Fruit fly (Drosophila melanogaster) whole organism, embryonic: Measurements from ENCODE around the gene CG6878.

ENCODE experiments used
- Aef1 ChIP-seq: fragments of 200-800 bp; sonication (Bioruptor generic); IDR thresholded peaks from 3 replicates; pipeline ENCODE4 v1.3.6; 2022; ENCODE audit warnings: missing biosample characterization, missing genetic modification characterization
- Asciz ChIP-seq: fragments of 200-800 bp; sonication (Bioruptor generic); optimal IDR thresholded peaks from 2 replicates; lab custom pipeline; 2017; ENCODE audit warnings: missing biosample characterization, mild to moderate bottlenecking, missing genetic modification characterization, missing genetic modification reagents
- B-H2 ChIP-seq: fragments of 200-800 bp; sonication (Bioruptor generic); optimal IDR thresholded peaks from 2 replicates; lab custom pipeline; 2018; ENCODE audit warnings: missing biosample characterization, mild to moderate bottlenecking, missing genetic modification characterization
- CG10267 ChIP-seq: fragments of 200-800 bp; sonication (Bioruptor generic); optimal IDR thresholded peaks from 2 replicates; lab custom pipeline; 2018; ENCODE audit warnings: missing biosample characterization, mild to moderate bottlenecking, missing genetic modification characterization, moderate library complexity
- CG11085 ChIP-seq: fragments of 200-800 bp; sonication (Bioruptor generic); IDR thresholded peaks from 2 replicates; pipeline ENCODE4 v1.3.6; 2022; ENCODE audit warnings: missing biosample characterization, missing genetic modification characterization
- CG12744 ChIP-seq: fragments of 200-800 bp; sonication (Bioruptor generic); optimal IDR thresholded peaks from 2 replicates; lab custom pipeline; 2016; ENCODE audit warnings: missing biosample characterization, missing genetic modification characterization
- CG13775 ChIP-seq: fragments of 200-800 bp; sonication (Bioruptor generic); optimal IDR thresholded peaks from 3 replicates; lab custom pipeline; 2017; ENCODE audit warnings: missing biosample characterization, mild to moderate bottlenecking, missing genetic modification characterization
- CG15479 ChIP-seq: fragments of 200-800 bp; sonication (Bioruptor generic); optimal IDR thresholded peaks from 3 replicates; lab custom pipeline; 2019; ENCODE audit warnings: missing biosample characterization, mild to moderate bottlenecking, missing genetic modification characterization, moderate library complexity
- CG15601 ChIP-seq: fragments of 200-800 bp; sonication (Bioruptor generic); optimal IDR thresholded peaks from 3 replicates; lab custom pipeline; 2019; ENCODE audit warnings: missing biosample characterization, mild to moderate bottlenecking, missing genetic modification characterization, moderate library complexity
- CG17359 ChIP-seq: fragments of 200-800 bp; sonication (Bioruptor generic); optimal IDR thresholded peaks from 3 replicates; lab custom pipeline; 2018; ENCODE audit warnings: missing biosample characterization, mild to moderate bottlenecking, missing genetic modification characterization, moderate library complexity
- CG18619 ChIP-seq: fragments of 200-800 bp; sonication (Bioruptor generic); optimal IDR thresholded peaks from 3 replicates; lab custom pipeline; 2017; ENCODE audit warnings: missing biosample characterization, mild to moderate bottlenecking, missing genetic modification characterization
- CG4404 ChIP-seq: fragments of 200-800 bp; sonication (Bioruptor generic); IDR thresholded peaks from 2 replicates; pipeline ENCODE4 v1.3.6; 2022; ENCODE audit warnings: missing biosample characterization, missing genetic modification characterization
- CG5180 ChIP-seq: fragments of 200-800 bp; sonication (Bioruptor generic); optimal IDR thresholded peaks from 3 replicates; lab custom pipeline; 2017; ENCODE audit warnings: missing biosample characterization, missing genetic modification characterization, mild to moderate bottlenecking, moderate library complexity, missing genetic modification reagents
- CG6791 ChIP-seq: fragments of 200-800 bp; sonication (Bioruptor generic); IDR thresholded peaks from 3 replicates; pipeline ENCODE4 v1.3.6; 2022; ENCODE audit warnings: missing biosample characterization, missing genetic modification characterization; ENCODE audit not compliant: partially characterized antibody
- CG7963 ChIP-seq: fragments of 200-800 bp; sonication (Bioruptor generic); IDR thresholded peaks from 3 replicates; pipeline ENCODE4 v1.3.6; 2022; ENCODE audit warnings: missing biosample characterization, missing genetic modification characterization; ENCODE audit not compliant: partially characterized antibody
- CG8388 ChIP-seq: fragments of 200-800 bp; sonication (Bioruptor generic); optimal IDR thresholded peaks from 2 replicates; lab custom pipeline; 2019; ENCODE audit warnings: missing biosample characterization, mild to moderate bottlenecking, missing genetic modification characterization, moderate library complexity
- CG9727 ChIP-seq: fragments of 200-800 bp; sonication (Bioruptor generic); optimal IDR thresholded peaks from 3 replicates; lab custom pipeline; 2017; ENCODE audit warnings: missing biosample characterization, mild to moderate bottlenecking, missing genetic modification characterization
- Camta ChIP-seq: fragments of 200-800 bp; sonication (Bioruptor generic); optimal IDR thresholded peaks from 2 replicates; lab custom pipeline; 2016; ENCODE audit warnings: missing biosample characterization, missing genetic modification characterization
- D19B ChIP-seq: fragments of 200-800 bp; sonication (Bioruptor generic); optimal IDR thresholded peaks from 2 replicates; lab custom pipeline; 2017; ENCODE audit warnings: missing biosample characterization, mild to moderate bottlenecking, missing genetic modification characterization
- Dip2 ChIP-seq: fragments of 200-800 bp; sonication (Bioruptor generic); IDR thresholded peaks from 2 replicates; pipeline ENCODE4 v1.3.6; 2022; ENCODE audit warnings: missing biosample characterization, missing genetic modification characterization
- Drgx ChIP-seq: fragments of 200-800 bp; sonication (Bioruptor generic); IDR thresholded peaks from 2 replicates; pipeline ENCODE4 v1.3.6; 2022; ENCODE audit warnings: missing biosample characterization, missing genetic modification characterization
- E2f1 ChIP-seq: fragments of 200-800 bp; sonication (Bioruptor generic); IDR thresholded peaks from 2 replicates; pipeline ENCODE4 v1.3.6; 2022; ENCODE audit warnings: missing biosample characterization, missing genetic modification characterization
- HHEX ChIP-seq: fragments of 200-800 bp; sonication (Bioruptor generic); optimal IDR thresholded peaks from 3 replicates; lab custom pipeline; 2017; ENCODE audit warnings: missing biosample characterization, mild to moderate bottlenecking, missing genetic modification characterization, missing genetic modification reagents
- Lpt ChIP-seq: fragments of >200 bp; optimal IDR thresholded peaks from 2 replicates; lab custom pipeline; 2018; ENCODE audit warnings: missing biosample characterization, missing genetic modification characterization
- Sin3A ChIP-seq: fragments of >200 bp; optimal IDR thresholded peaks from 2 replicates; lab custom pipeline; 2018
- Sry-β ChIP-seq: fragments of 200-800 bp; sonication (Bioruptor generic); optimal IDR thresholded peaks from 2 replicates; lab custom pipeline; 2018; ENCODE audit warnings: missing biosample characterization, mild to moderate bottlenecking, missing genetic modification characterization, moderate library complexity
- Xrp1 ChIP-seq: fragments of 200-800 bp; sonication (Bioruptor generic); IDR thresholded peaks from 2 replicates; pipeline ENCODE4 v1.3.6; 2022; ENCODE audit warnings: missing biosample characterization, missing genetic modification characterization
- ab ChIP-seq: fragments of 200-800 bp; sonication (Bioruptor generic); optimal IDR thresholded peaks from 2 replicates; lab custom pipeline; 2016; ENCODE audit warnings: missing biosample characterization, missing genetic modification characterization
- bsh ChIP-seq, 2 experiments: fragments of 200-800 bp; sonication (Bioruptor generic); optimal IDR thresholded peaks; 2 replicates each; lab custom pipeline; 2017 to 2018; ENCODE audit warnings: mild to moderate bottlenecking in 2 of 2, missing biosample characterization in 2 of 2, missing genetic modification characterization in 2 of 2, moderate library complexity in 1 of 2
- dm ChIP-seq: fragments of 200-800 bp; sonication (Bioruptor generic); optimal IDR thresholded peaks from 3 replicates; lab custom pipeline; 2016; ENCODE audit warnings: missing biosample characterization, missing genetic modification characterization
- gce ChIP-seq: fragments of 200-800 bp; sonication (Bioruptor generic); IDR thresholded peaks from 3 replicates; pipeline ENCODE4 v1.3.6; 2022; ENCODE audit warnings: missing biosample characterization, missing genetic modification characterization
- gfzf ChIP-seq: fragments of 200-800 bp; sonication (Bioruptor generic); optimal IDR thresholded peaks from 2 replicates; lab custom pipeline; 2016; ENCODE audit warnings: missing biosample characterization, mild to moderate bottlenecking, missing genetic modification characterization, moderate library complexity
- grn ChIP-seq: fragments of 200-800 bp; sonication (Bioruptor generic); optimal IDR thresholded peaks from 3 replicates; lab custom pipeline; 2017; ENCODE audit warnings: missing biosample characterization, missing genetic modification characterization
- gt ChIP-seq: fragments of 200-800 bp; sonication (Bioruptor generic); IDR thresholded peaks from 2 replicates; pipeline ENCODE4 v1.3.6; 2022; ENCODE audit warnings: missing biosample characterization, missing genetic modification characterization
- hbn ChIP-seq: fragments of 200-800 bp; sonication (Bioruptor generic); IDR thresholded peaks from 2 replicates; pipeline ENCODE4 v1.3.6; 2022; ENCODE audit warnings: missing biosample characterization, missing genetic modification characterization; ENCODE audit not compliant: partially characterized antibody
- jigr1 ChIP-seq: fragments of 200-800 bp; sonication (Bioruptor generic); IDR thresholded peaks from 3 replicates; pipeline ENCODE4 v1.3.6; 2022; ENCODE audit warnings: missing biosample characterization, missing genetic modification characterization
- nau ChIP-seq: fragments of 200-800 bp; sonication (Bioruptor generic); optimal IDR thresholded peaks from 3 replicates; lab custom pipeline; 2017; ENCODE audit warnings: missing biosample characterization, mild to moderate bottlenecking, missing genetic modification characterization, missing genetic modification reagents
- nmo ChIP-seq: fragments of 200-800 bp; sonication (Bioruptor generic); optimal IDR thresholded peaks from 2 replicates; lab custom pipeline; 2018; ENCODE audit warnings: missing biosample characterization, mild to moderate bottlenecking, missing genetic modification characterization, moderate library complexity
- peb ChIP-seq: fragments of 200-800 bp; sonication (Bioruptor generic); IDR thresholded peaks from 2 replicates; pipeline ENCODE4 v1.3.6; 2022; ENCODE audit warnings: missing biosample characterization, missing genetic modification characterization
- pnt ChIP-seq: fragments of 200-800 bp; sonication (Bioruptor generic); optimal IDR thresholded peaks from 3 replicates; lab custom pipeline; 2016; ENCODE audit warnings: missing biosample characterization, missing genetic modification characterization
- prd ChIP-seq, 3 experiments: fragments of >200 bp in 2 of 3; fragments of 200-800 bp in 1 of 3; sonication (Bioruptor generic) in 1 of 3; optimal IDR thresholded peaks in 2 of 3; IDR thresholded peaks in 1 of 3; 2 replicates in 2 of 3; 3 replicates in 1 of 3; pipeline versions ENCODE4 v1.3.6 to Lab custom; 2017 to 2022; ENCODE audit warnings: missing biosample characterization in 1 of 3, missing genetic modification characterization in 1 of 3
- repo ChIP-seq: fragments of 200-800 bp; sonication (Bioruptor generic); optimal IDR thresholded peaks from 2 replicates; lab custom pipeline; 2016; ENCODE audit warnings: missing biosample characterization, missing genetic modification characterization
- sens ChIP-seq: fragments of 200-800 bp; sonication (Bioruptor generic); peaks from one replicate; lab custom pipeline; 2016; ENCODE audit warnings: missing biosample characterization, missing genetic modification characterization
- stc ChIP-seq: fragments of 200-800 bp; sonication (Bioruptor generic); IDR thresholded peaks from 2 replicates; pipeline ENCODE4 v1.3.6; 2022; ENCODE audit warnings: missing biosample characterization, missing genetic modification characterization
- sug ChIP-seq: fragments of 200-800 bp; optimal IDR thresholded peaks from 2 replicates; lab custom pipeline; 2019; ENCODE audit warnings: missing biosample characterization, mild to moderate bottlenecking, missing genetic modification characterization, moderate library complexity
- trem ChIP-seq: fragments of 200-800 bp; optimal IDR thresholded peaks from 3 replicates; lab custom pipeline; 2019; ENCODE audit warnings: missing biosample characterization, mild to moderate bottlenecking, missing genetic modification characterization, moderate library complexity
- tup ChIP-seq: fragments of 200-800 bp; sonication (Bioruptor generic); optimal IDR thresholded peaks from 2 replicates; lab custom pipeline; 2016; ENCODE audit warnings: missing biosample characterization, mild to moderate bottlenecking, missing genetic modification characterization, moderate library complexity
- unc-4 ChIP-seq: fragments of 200-800 bp; sonication (Bioruptor generic); IDR thresholded peaks from 2 replicates; pipeline ENCODE4 v1.3.6; 2022; ENCODE audit warnings: missing biosample characterization, missing genetic modification characterization; ENCODE audit not compliant: partially characterized antibody

The CG6878 gene

dm6 chr3L:15174823-15175222 lies 13.2 kb downstream of the CG6878 start (continued):
- TF ChIP-seq CG9727 (GFP tag; lab: Kevin White, UChicago) (peak; percentile 54), tup (GFP tag; lab: Kevin White, UChicago) (no peak), gt (no peak), B-H2 (GFP tag; lab: Kevin White, UChicago) (no peak), E2f1 (GFP tag; lab: Robert Waterston, UW) (no peak), CG7963 (GFP tag; lab: Robert Waterston, UW) (no peak), jigr1 (GFP tag; lab: Robert Waterston, UW) (no peak), nau (GFP tag; lab: Kevin White, UChicago) (no peak), ab (GFP tag; lab: Kevin White, UChicago) (no peak), prd (optimal IDR thresholded peaks at IDR 0.05; lab: Kevin White, UChicago) (no peak), prd (GFP tag; IDR thresholded peaks at IDR 0.05; lab: Robert Waterston, UW) (no peak), sens (no peak), Camta (GFP tag; lab: Kevin White, UChicago) (no peak), CG12744 (GFP tag; lab: Kevin White, UChicago) (no peak), CG13775 (GFP tag; lab: Kevin White, UChicago) (no peak), Xrp1 (GFP tag; lab: Robert Waterston, UW) (peak; percentile 21; the same call in 1 of the 2 replicates), Asciz (GFP tag; lab: Kevin White, UChicago) (no peak), unc-4 (GFP tag; lab: Robert Waterston, UW) (no peak), pnt (GFP tag; lab: Kevin White, UChicago) (no peak), Dip2 (GFP tag; lab: Robert Waterston, UW) (no peak), CG15479 (GFP tag; lab: Kevin White, UChicago) (no peak), CG18619 (GFP tag; lab: Kevin White, UChicago) (no peak), CG10267 (tag; lab: Kevin White, UChicago) (peak; percentile 13), Lpt (no peak), Aef1 (no peak), gce (GFP tag; lab: Robert Waterston, UW) (no peak), HHEX (GFP tag; lab: Kevin White, UChicago) (no peak), CG15601 (peak; percentile 43), gfzf (GFP tag; lab: Kevin White, UChicago) (no peak), peb (GFP tag; lab: Robert Waterston, UW) (no peak), dm (no peak), CG8388 (GFP tag; lab: Kevin White, UChicago) (peak; percentile 24), Sry-β (GFP tag; lab: Kevin White, UChicago) (no peak), grn (GFP tag; lab: Kevin White, UChicago) (no peak), bsh (GFP tag; optimal IDR thresholded peaks at IDR 0.05; lab: Kevin White, UChicago) (peak in 1 of 2 experiments; percentile 65), CG17359 (tag; lab: Kevin White, UChicago) (no peak), CG4404 (GFP tag; lab: Robert Waterston, UW) (no peak), CG5180 (GFP tag; lab: Kevin White, UChicago) (no peak), trem (peak; percentile 59), repo (GFP tag; lab: Kevin White, UChicago) (no peak), Drgx (GFP tag; lab: Robert Waterston, UW) (no peak), CG6791 (GFP tag; lab: Robert Waterston, UW) (no peak), hbn (no peak), sug (tag; lab: Kevin White, UChicago) (no peak), stc (GFP tag; lab: Robert Waterston, UW) (no peak), Sin3A (no peak), CG11085 (GFP tag; lab: Robert Waterston, UW) (no peak), nmo (GFP tag; lab: Kevin White, UChicago) (peak; percentile 69), D19B (no peak)
- TF ChIP-seq, all 482 proteins: peak for 53
